Worm (Caenorhabditis elegans) whole organism, mixed stage, embryonic: ENCODE measurements around the gene his-2.

Experiments used
- M03D4.4 ChIP-seq: sonication (generic microtip); optimal IDR thresholded peaks from 2 replicates; lab custom pipeline; 2017; ENCODE audit warnings: mild to moderate bottlenecking, missing genetic modification characterization, missing compliant biosample characterization
- bed-3 ChIP-seq: fragments of 200-800 bp; sonication (Bioruptor generic); optimal IDR thresholded peaks from 3 replicates; lab custom pipeline; 2018; ENCODE audit warnings: mild to moderate bottlenecking, missing genetic modification characterization, moderate library complexity, missing compliant biosample characterization
- blmp-1 ChIP-seq: fragments of 150-350 bp; optimal IDR thresholded peaks from 2 replicates; lab custom pipeline; 2014; ENCODE audit warnings: missing biosample characterization, missing genetic modification characterization
- ceh-39 ChIP-seq: fragments of 150-350 bp; optimal IDR thresholded peaks from 2 replicates; lab custom pipeline; 2014; ENCODE audit warnings: missing biosample characterization, missing genetic modification characterization
- ceh-43 ChIP-seq: fragments of 200-800 bp; sonication (Bioruptor generic); optimal IDR thresholded peaks from 2 replicates; lab custom pipeline; 2018; ENCODE audit warnings: mild to moderate bottlenecking, missing genetic modification characterization, moderate library complexity, missing compliant biosample characterization
- ceh-83 ChIP-seq: fragments of 200-800 bp; sonication (Bioruptor generic); optimal IDR thresholded peaks from 2 replicates; lab custom pipeline; 2018; ENCODE audit warnings: mild to moderate bottlenecking, missing genetic modification characterization, missing compliant biosample characterization
- ces-1 ChIP-seq: fragments of 150-350 bp; optimal IDR thresholded peaks from 2 replicates; lab custom pipeline; 2014; ENCODE audit warnings: missing biosample characterization, missing genetic modification reagents, missing genetic modification characterization
- cnd-1 ChIP-seq: fragments of 200-800 bp; sonication (Bioruptor generic); optimal IDR thresholded peaks from 2 replicates; lab custom pipeline; 2018; ENCODE audit warnings: mild to moderate bottlenecking, missing genetic modification characterization, missing compliant biosample characterization
- drap-1 ChIP-seq: fragments of 200-800 bp; sonication (Bioruptor generic); optimal IDR thresholded peaks from 3 replicates; lab custom pipeline; 2018; ENCODE audit warnings: mild to moderate bottlenecking, missing genetic modification characterization, missing compliant biosample characterization
- elt-1 ChIP-seq: sonication (generic microtip); optimal IDR thresholded peaks from 2 replicates; lab custom pipeline; 2017; ENCODE audit warnings: missing genetic modification characterization, mild to moderate bottlenecking, missing compliant biosample characterization, antibody characterized with exemption, moderate library complexity, borderline replicate concordance; ENCODE audit not compliant: insufficient read depth
- elt-3 ChIP-seq: fragments of 150-350 bp; optimal IDR thresholded peaks from 2 replicates; lab custom pipeline; 2014; ENCODE audit warnings: missing biosample characterization, missing genetic modification characterization
- flh-1 ChIP-seq: fragments of 200-800 bp; sonication (Bioruptor generic); optimal IDR thresholded peaks from 2 replicates; lab custom pipeline; 2018; ENCODE audit warnings: mild to moderate bottlenecking, missing genetic modification characterization, moderate library complexity, missing compliant biosample characterization
- ham-2 ChIP-seq: fragments of 200-800 bp; sonication (Bioruptor generic); optimal IDR thresholded peaks from 2 replicates; lab custom pipeline; 2018; ENCODE audit warnings: mild to moderate bottlenecking, missing genetic modification characterization, missing compliant biosample characterization
- hlh-1 ChIP-seq: fragments of 150-350 bp; optimal IDR thresholded peaks from 2 replicates; lab custom pipeline; 2014; ENCODE audit warnings: missing biosample characterization, missing genetic modification reagents, missing genetic modification characterization
- lin-13 ChIP-seq: fragments of 150-350 bp; optimal IDR thresholded peaks from 2 replicates; lab custom pipeline; 2014; ENCODE audit warnings: missing biosample characterization, missing genetic modification characterization
- lin-32 ChIP-seq: fragments of 200-800 bp; sonication (Bioruptor generic); optimal IDR thresholded peaks from 2 replicates; lab custom pipeline; 2018; ENCODE audit warnings: mild to moderate bottlenecking, missing genetic modification characterization, missing compliant biosample characterization
- lsy-2 ChIP-seq: fragments of 150-350 bp; optimal IDR thresholded peaks from 2 replicates; lab custom pipeline; 2014; ENCODE audit warnings: missing biosample characterization, missing genetic modification characterization
- mab-5 ChIP-seq: fragments of 150-350 bp; optimal IDR thresholded peaks from 2 replicates; lab custom pipeline; 2014; ENCODE audit warnings: missing biosample characterization, missing genetic modification characterization
- mep-1 ChIP-seq: fragments of 150-350 bp; optimal IDR thresholded peaks from 2 replicates; lab custom pipeline; 2017; ENCODE audit warnings: missing biosample characterization, missing genetic modification reagents, missing genetic modification characterization, inconsistent platforms
- mls-2 ChIP-seq: sonication (generic microtip); optimal IDR thresholded peaks from 2 replicates; lab custom pipeline; 2016; ENCODE audit warnings: mild to moderate bottlenecking, missing genetic modification characterization, moderate library complexity, missing compliant biosample characterization
- nhr-12 ChIP-seq: fragments of 150-350 bp; optimal IDR thresholded peaks from 2 replicates; lab custom pipeline; 2014; ENCODE audit warnings: missing biosample characterization, missing genetic modification characterization
- nhr-2 ChIP-seq: fragments of 150-350 bp; optimal IDR thresholded peaks from 2 replicates; lab custom pipeline; 2014; ENCODE audit warnings: missing biosample characterization, missing genetic modification characterization
- nhr-237 ChIP-seq: fragments of 150-350 bp; optimal IDR thresholded peaks from 2 replicates; lab custom pipeline; 2014; ENCODE audit warnings: missing biosample characterization, missing genetic modification characterization
- nhr-28 ChIP-seq: fragments of 150-350 bp; optimal IDR thresholded peaks from 2 replicates; lab custom pipeline; 2014; ENCODE audit warnings: missing biosample characterization, missing genetic modification characterization
- nhr-76 ChIP-seq: sonication (generic microtip); optimal IDR thresholded peaks from 2 replicates; lab custom pipeline; 2017; ENCODE audit warnings: missing biosample characterization, missing genetic modification characterization
- pha-4 ChIP-seq: fragments of 150-350 bp; optimal IDR thresholded peaks from 2 replicates; lab custom pipeline; 2018; ENCODE audit warnings: missing biosample characterization, missing genetic modification reagents, missing genetic modification characterization
- sem-2 ChIP-seq: fragments of 200-800 bp; sonication (Bioruptor generic); optimal IDR thresholded peaks from 2 replicates; lab custom pipeline; 2018; ENCODE audit warnings: mild to moderate bottlenecking, missing genetic modification characterization, missing compliant biosample characterization
- snpc-4 ChIP-seq: fragments of 150-350 bp; optimal IDR thresholded peaks from 2 replicates; lab custom pipeline; 2014; ENCODE audit warnings: missing biosample characterization, missing genetic modification characterization
- sptf-1 ChIP-seq: sonication (generic microtip); optimal IDR thresholded peaks from 2 replicates; lab custom pipeline; 2017; ENCODE audit warnings: mild to moderate bottlenecking, missing genetic modification characterization, moderate library complexity, missing compliant biosample characterization
- tbx-8 ChIP-seq: fragments of 200-800 bp; sonication (Bioruptor generic); optimal IDR thresholded peaks from 2 replicates; lab custom pipeline; 2018; ENCODE audit warnings: mild to moderate bottlenecking, missing genetic modification characterization, moderate library complexity, missing compliant biosample characterization
- unc-120 ChIP-seq: sonication (generic microtip); optimal IDR thresholded peaks from 2 replicates; lab custom pipeline; 2017; ENCODE audit warnings: missing genetic modification characterization, missing compliant biosample characterization; ENCODE audit not compliant: poor library complexity, severe bottlenecking
- unc-39 ChIP-seq: fragments of 150-350 bp; optimal IDR thresholded peaks from 2 replicates; lab custom pipeline; 2014; ENCODE audit warnings: missing biosample characterization, missing genetic modification characterization
- unc-62 ChIP-seq: fragments of 150-350 bp; optimal IDR thresholded peaks from 2 replicates; lab custom pipeline; 2014; ENCODE audit warnings: missing biosample characterization, missing genetic modification reagents, missing genetic modification characterization
- zip-8 ChIP-seq: fragments of 150-350 bp; optimal IDR thresholded peaks from 2 replicates; lab custom pipeline; 2014; ENCODE audit warnings: missing biosample characterization, missing genetic modification characterization
- ztf-11 ChIP-seq: fragments of 150-350 bp; optimal IDR thresholded peaks from 2 replicates; lab custom pipeline; 2014; ENCODE audit warnings: missing biosample characterization, missing genetic modification characterization

The his-2 gene

DNA sequence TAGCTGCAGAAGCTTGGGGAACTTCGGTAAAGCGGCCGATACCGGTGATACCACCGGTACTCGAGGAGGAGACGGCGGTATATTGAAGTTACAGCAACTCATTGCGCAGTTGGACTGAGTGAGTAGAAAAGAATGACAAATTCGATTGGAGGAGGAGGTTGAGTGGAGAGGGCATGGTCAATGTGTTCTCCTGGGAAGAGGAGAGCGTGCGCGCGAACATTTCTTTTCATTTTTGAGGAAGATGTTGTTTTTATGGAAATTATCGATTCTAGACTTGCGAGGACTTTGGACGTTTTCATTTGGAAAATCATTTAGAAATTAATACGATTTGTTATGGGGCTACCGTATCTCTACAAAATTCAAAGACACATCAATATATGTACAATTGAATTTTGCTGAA is 12.8 kb downstream of the his-2 start:
- TF ChIP-seq lin-13 (tag; lab: Kevin White, UChicago) (no peak), tbx-8 (no peak), pha-4 (tag; lab: Kevin White, UChicago) (no peak), nhr-28 (no peak), nhr-2 (no peak), unc-39 (tag; lab: Kevin White, UChicago) (no peak), drap-1 (GFP tag; lab: Kevin White, UChicago) (no peak), nhr-237 (tag; lab: Kevin White, UChicago) (no peak), lsy-2 (tag; lab: Kevin White, UChicago) (no peak), sptf-1 (no peak), unc-120 (tag; lab: Kevin White, UChicago) (no peak), mep-1 (tag; lab: Kevin White, UChicago) (no peak), mls-2 (tag; lab: Kevin White, UChicago) (no peak), M03D4.4 (tag; lab: Kevin White, UChicago) (no peak)

DNA sequence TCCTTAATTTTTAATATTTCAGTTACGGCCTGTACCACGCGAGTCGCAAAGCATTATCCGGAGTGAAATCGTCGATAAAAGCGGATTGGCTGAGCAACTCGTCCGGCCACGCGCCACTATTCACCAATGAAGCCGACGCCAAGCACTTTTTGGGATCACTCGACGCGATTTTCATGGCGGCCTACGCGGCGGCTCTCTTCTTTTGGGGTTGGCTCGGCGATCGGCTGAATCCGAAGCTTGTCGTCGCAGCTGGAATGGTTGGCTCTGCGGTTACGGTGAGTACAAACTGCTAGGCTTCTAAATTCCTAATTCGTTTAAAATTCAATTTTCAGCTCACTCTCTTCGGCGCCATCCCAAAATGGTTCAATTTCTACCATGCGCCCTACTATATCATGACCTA is 17.2 kb downstream of the his-2 start:
- TF ChIP-seq tbx-8 (no peak), mab-5 (no peak), unc-39 (tag; lab: Kevin White, UChicago) (no peak)

DNA sequence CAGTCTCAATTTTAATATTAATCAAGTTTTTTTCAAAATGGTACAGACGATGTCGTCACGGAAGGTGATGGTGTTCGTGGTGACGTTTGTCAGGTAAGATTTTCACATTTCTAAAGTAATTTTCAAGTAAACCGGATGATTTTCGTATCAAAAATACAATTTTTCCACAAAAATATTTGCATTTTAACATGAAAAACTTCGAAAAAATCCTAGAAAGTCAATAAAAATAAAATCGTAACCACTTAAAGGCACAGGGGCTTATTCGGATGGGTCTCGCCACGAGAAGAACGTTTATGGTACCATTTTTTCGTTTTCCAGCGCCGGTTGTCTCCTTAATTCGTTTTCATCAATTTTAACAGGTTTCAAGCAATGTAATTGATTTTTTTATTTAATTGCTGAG is 17.8 kb downstream of the his-2 start, which contains the start of gene T10C6.6:
Gene T10C6.6, plus strand, starts transcription at position 27 of the 400 bp plus-strand sequence.
- TF ChIP-seq unc-120 (tag; lab: Kevin White, UChicago), result no peak
- no peak for TF ChIP-seq pha-4 (tag; lab: Kevin White, UChicago)
- TF ChIP-seq zip-8 (tag; lab: Kevin White, UChicago), result no peak
- TF ChIP-seq ceh-83, result no peak
- TF ChIP-seq mep-1 (tag; lab: Kevin White, UChicago), result no peak
- TF ChIP-seq unc-39 (tag; lab: Kevin White, UChicago), result no peak
- no peak for TF ChIP-seq lsy-2 (tag; lab: Kevin White, UChicago)
- TF ChIP-seq elt-1, result no peak
- TF ChIP-seq nhr-12, result no peak
- TF ChIP-seq ceh-43 (GFP tag; lab: Kevin White, UChicago), result no peak
- no peak for TF ChIP-seq flh-1 (GFP tag; lab: Kevin White, UChicago)
- TF ChIP-seq nhr-76 (tag; lab: Kevin White, UChicago), result no peak
- TF ChIP-seq ham-2 (GFP tag; lab: Kevin White, UChicago), result no peak
- no peak for TF ChIP-seq blmp-1 (tag; lab: Kevin White, UChicago)
- no peak for TF ChIP-seq nhr-237 (tag; lab: Kevin White, UChicago)
- TF ChIP-seq nhr-28, result no peak

DNA sequence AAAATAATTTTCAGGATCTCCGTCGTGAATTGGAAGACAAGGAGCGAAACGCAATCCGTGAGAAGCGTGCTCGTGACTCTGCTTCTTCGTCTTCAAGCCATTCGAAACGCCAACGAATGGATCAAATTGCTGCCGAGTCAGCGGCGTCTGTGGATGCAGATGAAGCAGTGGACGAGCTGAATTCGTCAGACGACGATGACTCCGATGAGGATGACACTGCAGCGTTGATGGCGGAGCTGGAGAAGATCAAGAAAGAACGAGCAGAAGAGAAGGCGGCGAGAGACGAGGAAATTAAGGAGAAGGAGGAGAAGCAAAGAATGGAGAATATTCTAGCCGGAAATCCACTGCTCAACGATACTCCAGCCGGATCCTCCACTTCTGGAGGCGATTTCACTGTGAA is 18.5 kb downstream of the his-2 start:
- TF ChIP-seq ces-1 (GFP tag; lab: Kevin White, UChicago), result no peak
- no peak for TF ChIP-seq cnd-1 (tag; lab: Kevin White, UChicago)
- TF ChIP-seq ztf-11 (tag; lab: Kevin White, UChicago), result no peak
- no peak for TF ChIP-seq tbx-8
- TF ChIP-seq ceh-83, result no peak
- no peak for TF ChIP-seq snpc-4 (tag; lab: Kevin White, UChicago)
- no peak for TF ChIP-seq nhr-237 (tag; lab: Kevin White, UChicago)
- no peak for TF ChIP-seq unc-39 (tag; lab: Kevin White, UChicago)
- no peak for TF ChIP-seq drap-1 (GFP tag; lab: Kevin White, UChicago)
- TF ChIP-seq sptf-1, result no peak
- no peak for TF ChIP-seq zip-8 (tag; lab: Kevin White, UChicago)
- no peak for TF ChIP-seq lin-32
- no peak for TF ChIP-seq unc-62
- no peak for TF ChIP-seq nhr-12
- no peak for TF ChIP-seq ceh-39 (tag; lab: Kevin White, UChicago)
- TF ChIP-seq flh-1 (GFP tag; lab: Kevin White, UChicago), result no peak
- no peak for TF ChIP-seq mep-1 (tag; lab: Kevin White, UChicago)
- no peak for TF ChIP-seq bed-3

DNA sequence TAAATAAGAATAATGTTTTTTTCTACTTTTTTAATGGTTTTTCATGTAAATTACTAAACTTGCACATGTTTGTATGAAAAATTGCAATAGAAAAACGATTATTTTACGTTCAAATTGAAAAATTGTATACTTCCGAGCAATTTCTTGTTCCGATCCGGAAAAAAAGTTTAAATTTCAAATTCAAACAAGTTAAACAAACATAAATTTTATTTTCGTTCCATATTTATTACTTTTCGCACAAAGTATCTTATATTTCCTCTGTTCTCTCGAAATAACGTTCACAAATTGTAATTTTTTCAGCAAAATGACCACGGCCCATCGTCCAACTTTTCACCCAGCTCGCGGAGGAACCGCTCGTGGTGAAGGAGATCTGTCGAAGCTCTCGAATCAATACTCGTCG is 19.0 kb downstream of the his-2 start, which contains the start of gene cwc-15:
Gene cwc-15, plus strand, starts transcription at position 301 of the 400 bp plus-strand sequence.
- TF ChIP-seq hlh-1 (tag; lab: Kevin White, UChicago) (no peak), nhr-76 (tag; lab: Kevin White, UChicago) (no peak), blmp-1 (tag; lab: Kevin White, UChicago) (no peak), elt-3 (no peak), nhr-28 (no peak), ceh-39 (tag; lab: Kevin White, UChicago) (no peak), ham-2 (GFP tag; lab: Kevin White, UChicago) (no peak), drap-1 (GFP tag; lab: Kevin White, UChicago) (no peak), sem-2 (GFP tag; lab: Kevin White, UChicago) (no peak), nhr-237 (tag; lab: Kevin White, UChicago) (no peak), pha-4 (tag; lab: Kevin White, UChicago) (no peak)
